Fruit fly (Drosophila melanogaster): Measurements from ENCODE around the gene CG15484.

dm6 chr2L:12686811-12687210, 20.7 kb downstream of the CG15484 start:
- TF ChIP-seq Sin3A (optimal IDR thresholded peaks at IDR 0.05) (no peak), psq (optimal IDR thresholded peaks at IDR 0.05) (no peak), ttk (optimal IDR thresholded peaks at IDR 0.05) (no peak), insv (optimal IDR thresholded peaks at IDR 0.05) (no peak), h (optimal IDR thresholded peaks at IDR 0.05) (no peak)

Measured in Kc167 (cell line).